Fruit fly (Drosophila melanogaster) whole organism, embryonic: ENCODE data around the gene CG7685.

Experiments
- Abd-B ChIP-seq: fragments of 200-800 bp; sonication (Bioruptor generic); optimal IDR thresholded peaks from 2 replicates; lab custom pipeline; 2018; ENCODE audit warnings: missing biosample characterization, mild to moderate bottlenecking, missing genetic modification characterization, moderate library complexity
- BtbVII ChIP-seq: fragments of 200-800 bp; sonication (Bioruptor generic); optimal IDR thresholded peaks from 3 replicates; lab custom pipeline; 2017; ENCODE audit warnings: missing biosample characterization, mild to moderate bottlenecking, missing genetic modification characterization
- CG11093 ChIP-seq: fragments of 200-800 bp; sonication (Bioruptor generic); IDR thresholded peaks from 3 replicates; pipeline ENCODE4 v1.3.6; 2022; ENCODE audit warnings: missing biosample characterization, missing genetic modification characterization
- CG13894 ChIP-seq: fragments of 200-800 bp; sonication (Bioruptor generic); optimal IDR thresholded peaks from 3 replicates; lab custom pipeline; 2018; ENCODE audit warnings: missing biosample characterization, mild to moderate bottlenecking, missing genetic modification characterization, moderate library complexity
- CG16863 ChIP-seq: fragments of 200-800 bp; sonication (Bioruptor generic); optimal IDR thresholded peaks from 3 replicates; lab custom pipeline; 2016; ENCODE audit warnings: missing biosample characterization, missing genetic modification characterization
- CG17328 ChIP-seq: fragments of 200-800 bp; sonication (Bioruptor generic); IDR thresholded peaks from 2 replicates; pipeline ENCODE4 v1.3.6; 2022; ENCODE audit warnings: missing biosample characterization, missing genetic modification characterization
- CG17385 ChIP-seq: fragments of 200-800 bp; sonication (Bioruptor generic); optimal IDR thresholded peaks from 3 replicates; lab custom pipeline; 2018; ENCODE audit warnings: missing biosample characterization, mild to moderate bottlenecking, missing genetic modification characterization
- CG18619 ChIP-seq: fragments of 200-800 bp; sonication (Bioruptor generic); optimal IDR thresholded peaks from 3 replicates; lab custom pipeline; 2017; ENCODE audit warnings: missing biosample characterization, mild to moderate bottlenecking, missing genetic modification characterization
- CG4328 ChIP-seq: fragments of 200-800 bp; sonication (Bioruptor generic); optimal IDR thresholded peaks from 3 replicates; lab custom pipeline; 2017; ENCODE audit warnings: missing biosample characterization, missing genetic modification reagents, missing genetic modification characterization
- CG4424 ChIP-seq: fragments of 200-800 bp; sonication (Bioruptor generic); optimal IDR thresholded peaks from 3 replicates; lab custom pipeline; 2016; ENCODE audit warnings: missing biosample characterization, missing genetic modification characterization
- CG5180 ChIP-seq: fragments of 200-800 bp; sonication (Bioruptor generic); optimal IDR thresholded peaks from 3 replicates; lab custom pipeline; 2017; ENCODE audit warnings: missing biosample characterization, missing genetic modification characterization, mild to moderate bottlenecking, moderate library complexity, missing genetic modification reagents
- CG7372 ChIP-seq: fragments of 200-800 bp; sonication (Bioruptor generic); IDR thresholded peaks from 2 replicates; pipeline ENCODE4 v1.3.6; 2022; ENCODE audit warnings: missing biosample characterization, missing genetic modification characterization
- Camta ChIP-seq: fragments of 200-800 bp; sonication (Bioruptor generic); optimal IDR thresholded peaks from 2 replicates; lab custom pipeline; 2016; ENCODE audit warnings: missing biosample characterization, missing genetic modification characterization
- Chrac-16 ChIP-seq: fragments of 200-800 bp; sonication (Bioruptor generic); optimal IDR thresholded peaks from 3 replicates; lab custom pipeline; 2016; ENCODE audit warnings: missing biosample characterization, missing genetic modification characterization
- CkIIα-i1 ChIP-seq: fragments of 200-800 bp; sonication (Bioruptor generic); IDR thresholded peaks from 2 replicates; pipeline ENCODE4 v1.3.6; 2022; ENCODE audit warnings: missing biosample characterization, missing genetic modification characterization
- CrebB ChIP-seq: fragments of 200-800 bp; sonication (Bioruptor generic); optimal IDR thresholded peaks from 3 replicates; lab custom pipeline; 2018; ENCODE audit warnings: missing biosample characterization, mild to moderate bottlenecking, missing genetic modification characterization
- Dad ChIP-seq: fragments of 200-800 bp; sonication (Bioruptor generic); optimal IDR thresholded peaks from 3 replicates; lab custom pipeline; 2016; ENCODE audit warnings: missing biosample characterization, missing genetic modification characterization
- Dll ChIP-seq: fragments of 200-800 bp; sonication (Bioruptor generic); IDR thresholded peaks from 4 replicates; pipeline ENCODE4 v1.3.6; 2022; ENCODE audit warnings: missing biosample characterization, missing genetic modification characterization; ENCODE audit not compliant: partially characterized antibody
- ERR ChIP-seq: fragments of 200-800 bp; sonication (Bioruptor generic); optimal IDR thresholded peaks from 2 replicates; lab custom pipeline; 2016; ENCODE audit warnings: missing biosample characterization, missing genetic modification characterization
- Eip74EF ChIP-seq, 2 experiments: fragments of 200-800 bp in 1 of 2; fragments of >200 bp in 1 of 2; sonication (Bioruptor generic) in 1 of 2; optimal IDR thresholded peaks; 2 replicates each; lab custom pipeline; 2017 to 2019; ENCODE audit warnings: missing biosample characterization in 2 of 2, missing genetic modification characterization in 2 of 2, mild to moderate bottlenecking in 1 of 2, moderate library complexity in 1 of 2
- Ets65A ChIP-seq: fragments of 200-800 bp; sonication (Bioruptor generic); peaks from one replicate; lab custom pipeline; 2016; ENCODE audit warnings: missing biosample characterization, missing genetic modification characterization
- Fer1 ChIP-seq: fragments of 200-800 bp; sonication (Bioruptor generic); optimal IDR thresholded peaks from 2 replicates; lab custom pipeline; 2017; ENCODE audit warnings: missing biosample characterization, mild to moderate bottlenecking, missing genetic modification characterization
- Rfx ChIP-seq: fragments of 200-800 bp; sonication (Bioruptor generic); IDR thresholded peaks from 2 replicates; pipeline ENCODE4 v1.3.6; 2022; ENCODE audit warnings: missing biosample characterization, missing genetic modification characterization
- Vsx1 ChIP-seq: fragments of 200-800 bp; sonication (Bioruptor generic); optimal IDR thresholded peaks from 2 replicates; lab custom pipeline; 2017; ENCODE audit warnings: missing biosample characterization, mild to moderate bottlenecking, missing genetic modification characterization, missing genetic modification reagents
- bab2 ChIP-seq: fragments of 200-800 bp; sonication (Bioruptor generic); optimal IDR thresholded peaks from 2 replicates; lab custom pipeline; 2016; ENCODE audit warnings: missing biosample characterization, missing genetic modification characterization
- btn ChIP-seq: fragments of 200-800 bp; sonication (Bioruptor generic); optimal IDR thresholded peaks from 2 replicates; lab custom pipeline; 2016; ENCODE audit warnings: missing biosample characterization, missing genetic modification characterization
- caup ChIP-seq: fragments of 200-800 bp; sonication (Bioruptor generic); optimal IDR thresholded peaks from 3 replicates; lab custom pipeline; 2017; ENCODE audit warnings: missing biosample characterization, mild to moderate bottlenecking, missing genetic modification characterization, moderate library complexity; ENCODE audit not compliant: severe bottlenecking
- chm ChIP-seq: fragments of 200-800 bp; sonication (Bioruptor generic); IDR thresholded peaks from 2 replicates; pipeline ENCODE4 v1.3.6; 2022; ENCODE audit warnings: missing biosample characterization, missing genetic modification characterization
- dmrt99B ChIP-seq: fragments of 200-800 bp; sonication (Bioruptor generic); optimal IDR thresholded peaks from 2 replicates; lab custom pipeline; 2018; ENCODE audit warnings: missing biosample characterization, mild to moderate bottlenecking, missing genetic modification characterization, moderate library complexity
- en ChIP-seq: fragments of 200-800 bp; sonication (Bioruptor generic); optimal IDR thresholded peaks from 2 replicates; lab custom pipeline; 2016; ENCODE audit warnings: missing biosample characterization, missing genetic modification characterization
- ewg ChIP-seq: fragments of 200-800 bp; sonication (Bioruptor generic); optimal IDR thresholded peaks from 3 replicates; lab custom pipeline; 2017; ENCODE audit warnings: mild to moderate bottlenecking, missing biosample characterization, missing genetic modification reagents, missing genetic modification characterization
- eyg ChIP-seq: fragments of 200-800 bp; sonication (Bioruptor generic); optimal IDR thresholded peaks from 3 replicates; lab custom pipeline; 2016; ENCODE audit warnings: missing biosample characterization, missing genetic modification characterization
- fu2 ChIP-seq: fragments of 200-800 bp; sonication (Bioruptor generic); optimal IDR thresholded peaks from 2 replicates; lab custom pipeline; 2016; ENCODE audit warnings: missing biosample characterization, missing genetic modification characterization
- grau ChIP-seq: fragments of 200-800 bp; optimal IDR thresholded peaks from 3 replicates; lab custom pipeline; 2019; ENCODE audit warnings: missing biosample characterization, mild to moderate bottlenecking, missing genetic modification characterization, moderate library complexity
- hb ChIP-seq: fragments of 200-800 bp; sonication (Bioruptor generic); IDR thresholded peaks from 3 replicates; pipeline ENCODE4 v1.3.6; 2022; ENCODE audit warnings: missing biosample characterization, missing genetic modification characterization; ENCODE audit not compliant: partially characterized antibody
- jing ChIP-seq: fragments of 200-800 bp; sonication (Bioruptor generic); optimal IDR thresholded peaks from 2 replicates; lab custom pipeline; 2018; ENCODE audit warnings: missing biosample characterization, mild to moderate bottlenecking, missing genetic modification characterization
- nerfin-2 ChIP-seq: fragments of 200-800 bp; sonication (Bioruptor generic); IDR thresholded peaks from 2 replicates; pipeline ENCODE4 v1.3.6; 2022; ENCODE audit warnings: missing biosample characterization, missing genetic modification characterization; ENCODE audit not compliant: partially characterized antibody
- pros ChIP-seq: fragments of 200-800 bp; sonication (Bioruptor generic); optimal IDR thresholded peaks from 3 replicates; lab custom pipeline; 2019; ENCODE audit warnings: missing biosample characterization, mild to moderate bottlenecking, missing genetic modification characterization, moderate library complexity
- sob ChIP-seq: fragments of 200-800 bp; sonication (Bioruptor generic); IDR thresholded peaks from 2 replicates; pipeline ENCODE4 v1.3.6; 2022; ENCODE audit warnings: missing biosample characterization, missing genetic modification characterization
- zf30C ChIP-seq: fragments of 200-800 bp; sonication (Bioruptor generic); optimal IDR thresholded peaks from 3 replicates; lab custom pipeline; 2018; ENCODE audit warnings: missing biosample characterization, mild to moderate bottlenecking, missing genetic modification characterization
- zfh1 ChIP-seq: fragments of 200-800 bp; sonication (Bioruptor generic); IDR thresholded peaks from 3 replicates; pipeline ENCODE4 v1.3.6; 2022; ENCODE audit warnings: missing biosample characterization, missing genetic modification characterization

The CG7685 gene

DNA sequence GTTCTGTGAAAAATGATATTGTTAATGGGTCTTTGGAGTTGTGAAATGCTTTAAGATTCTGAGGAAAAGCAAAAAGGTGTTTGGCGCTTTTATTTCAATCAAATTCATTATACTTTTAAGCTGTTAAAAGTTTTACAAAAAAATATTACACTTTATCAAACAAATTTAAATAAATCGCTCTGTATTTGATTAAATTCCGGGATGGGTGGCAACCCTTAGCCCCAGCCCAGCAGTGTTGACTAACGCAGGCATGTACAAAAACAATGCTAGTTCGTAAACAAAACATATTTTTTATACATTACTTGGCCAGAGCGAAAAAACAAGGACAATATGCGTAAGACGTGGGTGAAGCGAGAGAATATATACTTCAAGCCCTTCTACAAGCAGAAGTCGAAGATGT is at the start of gene CG7685 (continued):
- peak; percentile 55 for TF ChIP-seq CG4424 (GFP tag; lab: Kevin White, UChicago)
- peak; percentile 52 for TF ChIP-seq CG17328 (GFP tag; lab: Robert Waterston, UW)
- peak; percentile 51 for TF ChIP-seq CG18619 (GFP tag; lab: Kevin White, UChicago)
- TF ChIP-seq Chrac-16 (GFP tag; lab: Kevin White, UChicago), result peak; percentile 55
- peak; percentile 48 for TF ChIP-seq Camta (GFP tag; lab: Kevin White, UChicago)
- peak; percentile 58 for TF ChIP-seq CG16863 (GFP tag; lab: Kevin White, UChicago)
- TF ChIP-seq caup (GFP tag; lab: Kevin White, UChicago), result peak; percentile 74
- peak; percentile 19 for TF ChIP-seq ewg (GFP tag; lab: Kevin White, UChicago)
- peak; percentile 46; the same call in 1 of the 3 replicates for TF ChIP-seq zfh1 (GFP tag; lab: Robert Waterston, UW)
- TF ChIP-seq Rfx, result peak; percentile 77
- peak; percentile 72 for TF ChIP-seq grau (tag; lab: Kevin White, UChicago)
- peak; percentile 71 for TF ChIP-seq bab2 (GFP tag; lab: Kevin White, UChicago)
- peak; percentile 38 for TF ChIP-seq en (GFP tag; lab: Kevin White, UChicago)
- peak; percentile 50 for TF ChIP-seq Dad (GFP tag; lab: Kevin White, UChicago)
- TF ChIP-seq zf30C, result peak; percentile 63
- TF ChIP-seq jing (GFP tag; lab: Kevin White, UChicago), result no peak
- peak; percentile 8 for TF ChIP-seq Vsx1 (GFP tag; lab: Kevin White, UChicago)
- TF ChIP-seq hb (GFP tag; lab: Robert Waterston, UW), result no peak
- peak; percentile 70 for TF ChIP-seq CG17385 (GFP tag; lab: Kevin White, UChicago)
- TF ChIP-seq CkIIα-i1, result no peak
- peak; percentile 31 for TF ChIP-seq BtbVII
- peak; percentile 55 for TF ChIP-seq CG4328 (GFP tag; lab: Kevin White, UChicago)
- TF ChIP-seq Dll (GFP tag; lab: Robert Waterston, UW), result no peak
- TF ChIP-seq btn (GFP tag; lab: Kevin White, UChicago), result no peak
- TF ChIP-seq sob, result peak; percentile 58; the same call in 1 of the 2 replicates
- peak; percentile 55 for TF ChIP-seq fu2
- peak; percentile 53 for TF ChIP-seq dmrt99B (tag; lab: Kevin White, UChicago)
- peak; percentile 28 for TF ChIP-seq CG5180 (GFP tag; lab: Kevin White, UChicago)
- peak; percentile 63 for TF ChIP-seq eyg (GFP tag; lab: Kevin White, UChicago)
- TF ChIP-seq pros (GFP tag; lab: Kevin White, UChicago), result no peak
- TF ChIP-seq ERR (GFP tag; lab: Kevin White, UChicago), result peak; percentile 11
- TF ChIP-seq, all 482 proteins: peak for 295

- no peak for TF ChIP-seq chm (GFP tag; lab: Robert Waterston, UW)
- TF ChIP-seq CG11093 (GFP tag; lab: Robert Waterston, UW), result 0 out of 3 replicates have a peak, but pooled peaks have one; percentile 27
- no peak for TF ChIP-seq CG13894
- TF ChIP-seq Ets65A (GFP tag; lab: Kevin White, UChicago), result peak; percentile 60
- no peak for TF ChIP-seq Fer1
- TF ChIP-seq CG7372 (GFP tag; lab: Robert Waterston, UW), result peak; percentile 78
- TF ChIP-seq Eip74EF (GFP tag; optimal IDR thresholded peaks at IDR 0.05; lab: Kevin White, UChicago), result no peak
- TF ChIP-seq CrebB, result no peak
- TF ChIP-seq nerfin-2 (GFP tag; lab: Robert Waterston, UW), result no peak
- no peak for TF ChIP-seq Abd-B (GFP tag; lab: Kevin White, UChicago)
Observed at dm6 chr3R:18355781-18356180, 49.0 kb upstream of the CG7685 start.
